Worm (Caenorhabditis elegans): ENCODE measurements around the gene spig-6.
"Not testable (repeated sequence)": the region's sequence is repeated elsewhere in the genome, so short reads cannot be mapped to it uniquely, and the experiment has no call there.

spig-6 gene

ce11 chrV:16506650-16507049 is 25.3 kb downstream of the spig-6 start:
- TF ChIP-seq ceh-100 (GFP tag; IDR thresholded peaks at IDR 0.05) (no peak), ceh-91 (GFP tag; IDR thresholded peaks at IDR 0.05) (no peak), zim-3 (tag; optimal IDR thresholded peaks at IDR 0.05) (no peak), pha-4 (tag; optimal IDR thresholded peaks at IDR 0.05) (no peak), dpl-1 (GFP tag; optimal IDR thresholded peaks at IDR 0.05) (no peak), ceh-40 (GFP tag; IDR thresholded peaks at IDR 0.05) (no peak), lin-35 (GFP tag; optimal IDR thresholded peaks at IDR 0.05) (no peak), bed-2 (GFP tag; IDR thresholded peaks at IDR 0.05) (no peak), F49E8.2 (tag; optimal IDR thresholded peaks at IDR 0.05; ENCODE audit: insufficient read depth) (no peak), die-1 (tag; optimal IDR thresholded peaks at IDR 0.05) (no peak), lag-1 (GFP tag; IDR thresholded peaks at IDR 0.05) (no peak), attf-5 (GFP tag; optimal IDR thresholded peaks at IDR 0.05) (no peak), mxl-1 (tag; optimal IDR thresholded peaks at IDR 0.05) (no peak)

- TF ChIP-seq ztf-18 (tag; optimal IDR thresholded peaks at IDR 0.05) (no peak), ama-1 (optimal IDR thresholded peaks at IDR 0.05) (no peak), ama-1 (GFP tag; optimal IDR thresholded peaks at IDR 0.05) (no peak), ceh-40 (GFP tag; IDR thresholded peaks at IDR 0.05) (no peak), nhr-179 (tag; optimal IDR thresholded peaks at IDR 0.05) (no peak), nfya-2 (GFP tag; IDR thresholded peaks at IDR 0.05) (no peak), T07F8.4 (tag; optimal IDR thresholded peaks at IDR 0.05) (no peak), F23B12.7 (tag; optimal IDR thresholded peaks at IDR 0.05; ENCODE audit: insufficient read depth) (no peak), B0019.2 (GFP tag; conservative IDR thresholded peaks at IDR 0.05) (no peak), pbrm-1 (GFP tag; IDR thresholded peaks at IDR 0.05) (no peak), Y67H2A.10 (GFP tag; conservative IDR thresholded peaks at IDR 0.05) (no peak), madf-10 (tag; optimal IDR thresholded peaks at IDR 0.05) (no peak), tbx-9 (tag; optimal IDR thresholded peaks at IDR 0.05; ENCODE audit: borderline replicate concordance) (no peak), nhr-90 (tag; optimal IDR thresholded peaks at IDR 0.05) (no peak), mel-28 (tag; optimal IDR thresholded peaks at IDR 0.05; ENCODE audit: borderline replicate concordance) (no peak), somi-1 (GFP tag; optimal IDR thresholded peaks at IDR 0.05) (no peak), ccch-3 (GFP tag; optimal IDR thresholded peaks at IDR 0.05) (no peak), F57A8.1 (GFP tag; optimal IDR thresholded peaks at IDR 0.05) (no peak)
Measured at ce11 chrV:16508667-16509066, 27.3 kb downstream of the spig-6 start, which contains the start of gene srr-3. Gene srr-3, minus strand, starts transcription at chrV:16508767.

ce11 chrV:16515140-16515539 is 33.8 kb downstream of the spig-6 start, which contains the start of gene F36D3.5:
Gene F36D3.5, minus strand, starts transcription at chrV:16515240.
- not testable (repeated sequence) for TF ChIP-seq attf-3 (GFP tag; conservative IDR thresholded peaks at IDR 0.05); lsy-27 (tag; optimal IDR thresholded peaks at IDR 0.05; ENCODE audit: borderline replicate concordance, insufficient read depth); ztf-3 (GFP tag; optimal IDR thresholded peaks at IDR 0.05)

- no peak for TF ChIP-seq ama-1 (optimal IDR thresholded peaks at IDR 0.05)
- no peak for TF ChIP-seq ama-1 (GFP tag; optimal IDR thresholded peaks at IDR 0.05)
- no peak for TF ChIP-seq Y53F4B.3 (GFP tag; IDR thresholded peaks at IDR 0.05)
- TF ChIP-seq madf-6 (GFP tag; IDR thresholded peaks at IDR 0.05) = no peak
- TF ChIP-seq Y56A3A.18 (GFP tag; IDR thresholded peaks at IDR 0.05) = no peak
Measured at ce11 chrV:16517619-16518018, 36.2 kb downstream of the spig-6 start, which contains the start of gene F36D3.4. Gene F36D3.4, minus strand, starts transcription at chrV:16517719.

Data from whole organism, young adult.